Fruit fly (Drosophila melanogaster) whole organism, embryonic: ENCODE results near the gene Cpr66Cb.
A peak's percentile ranks its signal among the peaks of the same experiment; 100 is the strongest.

Experiments used
- Aef1 ChIP-seq: fragments of 200-800 bp; sonication (Bioruptor generic); IDR thresholded peaks from 3 replicates; pipeline ENCODE4 v1.3.6; 2022; ENCODE audit warnings: missing biosample characterization, missing genetic modification characterization
- Antp ChIP-seq: fragments of 200-800 bp; sonication (Bioruptor generic); optimal IDR thresholded peaks from 3 replicates; lab custom pipeline; 2016; ENCODE audit warnings: missing biosample characterization, missing genetic modification characterization
- BtbVII ChIP-seq: fragments of 200-800 bp; sonication (Bioruptor generic); optimal IDR thresholded peaks from 3 replicates; lab custom pipeline; 2017; ENCODE audit warnings: missing biosample characterization, mild to moderate bottlenecking, missing genetic modification characterization
- CG10147 ChIP-seq: fragments of 200-800 bp; sonication (Bioruptor generic); optimal IDR thresholded peaks from 2 replicates; lab custom pipeline; 2019; ENCODE audit warnings: missing biosample characterization, mild to moderate bottlenecking, missing genetic modification characterization, moderate library complexity
- CG11504 ChIP-seq: fragments of 200-800 bp; sonication (Bioruptor generic); optimal IDR thresholded peaks from 3 replicates; lab custom pipeline; 2019; ENCODE audit warnings: missing biosample characterization, mild to moderate bottlenecking, missing genetic modification characterization, moderate library complexity
- CG11696 ChIP-seq: fragments of 200-800 bp; sonication (Bioruptor generic); IDR thresholded peaks from 2 replicates; pipeline ENCODE4 v1.3.6; 2022; ENCODE audit warnings: missing biosample characterization, missing genetic modification characterization
- CG12769 ChIP-seq: fragments of 200-800 bp; sonication (Bioruptor generic); optimal IDR thresholded peaks from 2 replicates; lab custom pipeline; 2019; ENCODE audit warnings: missing biosample characterization, mild to moderate bottlenecking, missing genetic modification characterization, moderate library complexity
- CG15601 ChIP-seq: fragments of 200-800 bp; sonication (Bioruptor generic); optimal IDR thresholded peaks from 3 replicates; lab custom pipeline; 2019; ENCODE audit warnings: missing biosample characterization, mild to moderate bottlenecking, missing genetic modification characterization, moderate library complexity
- CG1602 ChIP-seq: fragments of 200-800 bp; sonication (Bioruptor generic); optimal IDR thresholded peaks from 3 replicates; lab custom pipeline; 2016; ENCODE audit warnings: missing biosample characterization, missing genetic modification characterization
- CG16863 ChIP-seq: fragments of 200-800 bp; sonication (Bioruptor generic); optimal IDR thresholded peaks from 3 replicates; lab custom pipeline; 2016; ENCODE audit warnings: missing biosample characterization, missing genetic modification characterization
- CG17186 ChIP-seq: fragments of 200-800 bp; sonication (Bioruptor generic); optimal IDR thresholded peaks from 3 replicates; lab custom pipeline; 2017; ENCODE audit warnings: missing biosample characterization, missing genetic modification reagents, missing genetic modification characterization
- CG3065 ChIP-seq: fragments of 200-800 bp; sonication (Bioruptor generic); optimal IDR thresholded peaks from 2 replicates; lab custom pipeline; 2016; ENCODE audit warnings: missing biosample characterization, missing genetic modification characterization
- CG4820 ChIP-seq: fragments of 200-800 bp; sonication (Bioruptor generic); optimal IDR thresholded peaks from 3 replicates; lab custom pipeline; 2016; ENCODE audit warnings: missing biosample characterization, missing genetic modification characterization
- CG5245 ChIP-seq: fragments of 200-800 bp; sonication (Bioruptor generic); optimal IDR thresholded peaks from 3 replicates; lab custom pipeline; 2016; ENCODE audit warnings: missing biosample characterization, missing genetic modification characterization
- CG6765 ChIP-seq: fragments of 200-800 bp; sonication (Bioruptor generic); optimal IDR thresholded peaks from 3 replicates; lab custom pipeline; 2017; ENCODE audit warnings: missing biosample characterization, mild to moderate bottlenecking, missing genetic modification characterization
- CG7786 ChIP-seq: fragments of 200-800 bp; sonication (Bioruptor generic); optimal IDR thresholded peaks from 2 replicates; lab custom pipeline; 2016; ENCODE audit warnings: missing biosample characterization, missing genetic modification characterization
- CG8924 ChIP-seq: fragments of 200-800 bp; optimal IDR thresholded peaks from 3 replicates; lab custom pipeline; 2019; ENCODE audit warnings: missing biosample characterization, mild to moderate bottlenecking, missing genetic modification characterization, moderate library complexity
- CG9932 ChIP-seq: fragments of 200-800 bp; sonication (Bioruptor generic); IDR thresholded peaks from 2 replicates; pipeline ENCODE4 v1.3.6; 2022; ENCODE audit warnings: missing biosample characterization, missing genetic modification characterization
- CkIIα-i1 ChIP-seq: fragments of 200-800 bp; sonication (Bioruptor generic); IDR thresholded peaks from 2 replicates; pipeline ENCODE4 v1.3.6; 2022; ENCODE audit warnings: missing biosample characterization, missing genetic modification characterization
- Doc3 ChIP-seq: fragments of 200-800 bp; sonication (Bioruptor generic); IDR thresholded peaks from 3 replicates; pipeline ENCODE4 v1.3.6; 2022; ENCODE audit warnings: missing biosample characterization, missing genetic modification characterization; ENCODE audit not compliant: partially characterized antibody
- E2f1 ChIP-seq: fragments of 200-800 bp; sonication (Bioruptor generic); IDR thresholded peaks from 2 replicates; pipeline ENCODE4 v1.3.6; 2022; ENCODE audit warnings: missing biosample characterization, missing genetic modification characterization
- Eip74EF ChIP-seq, 2 experiments: fragments of 200-800 bp in 1 of 2; fragments of >200 bp in 1 of 2; sonication (Bioruptor generic) in 1 of 2; optimal IDR thresholded peaks; 2 replicates each; lab custom pipeline; 2017 to 2019; ENCODE audit warnings: missing biosample characterization in 2 of 2, missing genetic modification characterization in 2 of 2, mild to moderate bottlenecking in 1 of 2, moderate library complexity in 1 of 2
- Hr78 ChIP-seq, 2 experiments: fragments of 200-800 bp in 1 of 2; fragments of >200 bp in 1 of 2; sonication (Bioruptor generic) in 1 of 2; optimal IDR thresholded peaks; 2 replicates each; lab custom pipeline; 2017 to 2019; ENCODE audit warnings: missing biosample characterization in 2 of 2, missing genetic modification characterization in 2 of 2, mild to moderate bottlenecking in 1 of 2, moderate library complexity in 1 of 2
- Jarid2 ChIP-seq: fragments of 200-800 bp; sonication (Bioruptor generic); optimal IDR thresholded peaks from 3 replicates; lab custom pipeline; 2017; ENCODE audit warnings: mild to moderate bottlenecking, missing biosample characterization, missing genetic modification reagents, missing genetic modification characterization
- Neu2 ChIP-seq: fragments of 200-800 bp; sonication (Bioruptor generic); optimal IDR thresholded peaks from 3 replicates; lab custom pipeline; 2016; ENCODE audit warnings: missing biosample characterization, missing genetic modification characterization, borderline replicate concordance
- Opbp ChIP-seq: fragments of 200-800 bp; sonication (Bioruptor generic); IDR thresholded peaks from 3 replicates; pipeline ENCODE4 v1.3.6; 2022; ENCODE audit warnings: missing biosample characterization, missing genetic modification characterization; ENCODE audit not compliant: partially characterized antibody
- Optix ChIP-seq: fragments of 200-800 bp; sonication (Bioruptor generic); IDR thresholded peaks from 3 replicates; pipeline ENCODE4 v1.3.6; 2022; ENCODE audit warnings: missing biosample characterization, missing genetic modification characterization
- Rx ChIP-seq: fragments of 200-800 bp; sonication (Bioruptor generic); IDR thresholded peaks from 2 replicates; pipeline ENCODE4 v1.3.6; 2022; ENCODE audit warnings: missing biosample characterization, missing genetic modification characterization
- Sry-β ChIP-seq: fragments of 200-800 bp; sonication (Bioruptor generic); optimal IDR thresholded peaks from 2 replicates; lab custom pipeline; 2018; ENCODE audit warnings: missing biosample characterization, mild to moderate bottlenecking, missing genetic modification characterization, moderate library complexity
- ac ChIP-seq: fragments of 200-800 bp; sonication (Bioruptor generic); optimal IDR thresholded peaks from 3 replicates; lab custom pipeline; 2017; ENCODE audit warnings: missing biosample characterization, mild to moderate bottlenecking, missing genetic modification characterization
- bcd ChIP-seq: fragments of 200-800 bp; sonication (Bioruptor generic); optimal IDR thresholded peaks from 2 replicates; lab custom pipeline; 2017; ENCODE audit warnings: missing biosample characterization, mild to moderate bottlenecking, missing genetic modification characterization
- cwo ChIP-seq: fragments of 200-800 bp; sonication (Bioruptor generic); optimal IDR thresholded peaks from 3 replicates; lab custom pipeline; 2017; ENCODE audit warnings: missing biosample characterization, missing genetic modification characterization, mild to moderate bottlenecking, moderate library complexity, missing genetic modification reagents
- disco-r ChIP-seq: fragments of 200-800 bp; sonication (Bioruptor generic); optimal IDR thresholded peaks from 2 replicates; lab custom pipeline; 2016; ENCODE audit warnings: missing biosample characterization, missing genetic modification characterization
- eve ChIP-seq, 2 experiments: fragments of >200 bp; optimal IDR thresholded peaks; 2 replicates each; lab custom pipeline; 2017; ENCODE audit warnings: missing biosample characterization in 2 of 2, missing genetic modification characterization in 2 of 2
- gem ChIP-seq: fragments of 200-800 bp; sonication (Bioruptor generic); optimal IDR thresholded peaks from 2 replicates; lab custom pipeline; 2019; ENCODE audit warnings: missing biosample characterization, mild to moderate bottlenecking, missing genetic modification characterization, moderate library complexity
- jumu ChIP-seq: fragments of 200-800 bp; sonication (Bioruptor generic); optimal IDR thresholded peaks from 3 replicates; lab custom pipeline; 2016; ENCODE audit warnings: missing biosample characterization, missing genetic modification characterization
- kay ChIP-seq: fragments of 200-800 bp; sonication (Bioruptor generic); optimal IDR thresholded peaks from 2 replicates; lab custom pipeline; 2016; ENCODE audit warnings: missing biosample characterization, missing genetic modification characterization
- kni ChIP-seq: fragments of 200-800 bp; sonication (Bioruptor generic); optimal IDR thresholded peaks from 3 replicates; lab custom pipeline; 2017; ENCODE audit warnings: mild to moderate bottlenecking, missing biosample characterization, missing genetic modification reagents, missing genetic modification characterization
- lab ChIP-seq: fragments of 200-800 bp; sonication (Bioruptor generic); optimal IDR thresholded peaks from 3 replicates; lab custom pipeline; 2017; ENCODE audit warnings: missing biosample characterization, missing genetic modification characterization, mild to moderate bottlenecking, moderate library complexity, missing genetic modification reagents
- mld ChIP-seq: fragments of 200-800 bp; sonication (Bioruptor generic); IDR thresholded peaks from 3 replicates; pipeline ENCODE4 v1.3.6; 2022; ENCODE audit warnings: missing biosample characterization, missing genetic modification characterization; ENCODE audit not compliant: partially characterized antibody
- repo ChIP-seq: fragments of 200-800 bp; sonication (Bioruptor generic); optimal IDR thresholded peaks from 2 replicates; lab custom pipeline; 2016; ENCODE audit warnings: missing biosample characterization, missing genetic modification characterization
- row ChIP-seq: fragments of 200-800 bp; sonication (Bioruptor generic); IDR thresholded peaks from 3 replicates; pipeline ENCODE4 v1.3.6; 2022; ENCODE audit warnings: missing biosample characterization, missing genetic modification characterization
- sim ChIP-seq: fragments of 200-800 bp; sonication (Bioruptor generic); IDR thresholded peaks from 2 replicates; pipeline ENCODE4 v1.3.6; 2022; ENCODE audit warnings: missing biosample characterization, missing genetic modification characterization
- so ChIP-seq: fragments of 200-800 bp; sonication (Bioruptor generic); IDR thresholded peaks from 3 replicates; pipeline ENCODE4 v1.3.6; 2022; ENCODE audit warnings: missing biosample characterization, missing genetic modification characterization
- tap ChIP-seq: fragments of 200-800 bp; optimal IDR thresholded peaks from 3 replicates; lab custom pipeline; 2019; ENCODE audit warnings: missing biosample characterization, mild to moderate bottlenecking, missing genetic modification characterization, moderate library complexity
- tgo ChIP-seq: fragments of 200-800 bp; sonication (Bioruptor generic); IDR thresholded peaks from 3 replicates; pipeline ENCODE4 v1.3.6; 2022; ENCODE audit warnings: missing biosample characterization, missing genetic modification characterization
- twi ChIP-seq: fragments of 200-800 bp; optimal IDR thresholded peaks from 2 replicates; lab custom pipeline; 2019; ENCODE audit warnings: missing biosample characterization, mild to moderate bottlenecking, missing genetic modification characterization, moderate library complexity

Cpr66Cb gene

DNA sequence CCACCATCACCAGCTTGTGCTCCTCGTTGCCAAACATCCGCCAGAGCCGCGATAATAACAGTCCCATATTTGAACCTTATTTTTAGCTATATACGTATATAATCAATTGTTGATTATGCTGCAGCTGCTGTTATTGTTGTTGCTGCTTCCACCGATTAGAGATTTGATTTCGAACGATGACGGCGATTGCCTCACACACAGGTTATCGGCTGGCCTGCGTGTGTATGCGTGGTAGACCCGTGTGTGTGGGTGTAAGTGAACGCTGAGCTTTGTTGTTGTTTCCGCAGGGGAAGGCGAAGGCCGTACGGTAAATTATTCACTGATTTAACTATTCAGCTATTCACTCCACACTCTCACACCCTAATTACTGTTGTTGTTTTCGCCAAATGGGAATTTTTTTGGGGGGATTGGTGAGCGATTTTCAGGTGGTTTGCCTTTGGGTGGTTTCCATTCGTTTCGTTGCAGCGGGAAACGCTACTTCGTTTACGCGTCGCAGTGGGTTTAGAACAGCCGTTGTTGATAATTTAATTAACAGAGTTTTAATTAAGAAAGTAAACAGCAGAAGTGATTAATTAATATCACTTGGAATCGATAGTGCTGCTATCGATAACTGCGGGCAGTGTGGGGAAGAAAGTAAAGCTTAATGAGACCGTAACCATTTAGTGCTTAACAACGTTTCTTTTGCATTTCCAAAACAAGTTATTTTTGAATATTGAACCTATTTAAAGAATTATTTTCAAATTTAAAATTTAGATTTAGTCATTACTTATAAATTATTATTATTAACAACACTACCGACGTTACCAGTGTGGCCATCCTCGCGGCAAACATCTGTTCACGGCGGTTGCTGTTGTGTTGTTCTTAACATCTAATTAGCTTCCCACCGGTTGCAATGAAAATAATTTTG, 37.0 kb upstream of the Cpr66Cb start, which contains the start of the genes Arl5 and CG13671 (continued):
- TF ChIP-seq row (GFP tag; lab: Robert Waterston, UW) (peak; percentile 68), twi (peak; percentile 49), CG11504 (tag; lab: Kevin White, UChicago) (no peak), CG15601 (peak; percentile 61), Optix (GFP tag; lab: Robert Waterston, UW) (peak; percentile 62; the same call in 1 of the 3 replicates), CG10147 (GFP tag; lab: Kevin White, UChicago) (peak; percentile 63), jumu (GFP tag; lab: Kevin White, UChicago) (peak; percentile 34), Doc3 (peak; percentile 83), CG11696 (GFP tag; lab: Robert Waterston, UW) (no peak; the same call in 1 of the 2 replicates), kay (GFP tag; lab: Kevin White, UChicago) (peak; percentile 74), BtbVII (no peak), CG12769 (tag; lab: Kevin White, UChicago) (peak; percentile 20), Neu2 (GFP tag; lab: Kevin White, UChicago) (no peak), CG5245 (GFP tag; lab: Kevin White, UChicago) (peak; percentile 76), sim (GFP tag; lab: Robert Waterston, UW) (0 out of 2 replicates have a peak, but pooled peaks have one; percentile 30), E2f1 (peak; percentile 71), Hr78 (GFP tag; optimal IDR thresholded peaks at IDR 0.05; lab: Kevin White, UChicago) (no peak), Aef1 (GFP tag; lab: Robert Waterston, UW) (peak; percentile 66), CG3065 (GFP tag; lab: Kevin White, UChicago) (peak; percentile 75), Antp (GFP tag; lab: Kevin White, UChicago) (peak; percentile 61), CkIIα-i1 (GFP tag; lab: Robert Waterston, UW) (no peak), tap (no peak), kni (GFP tag; lab: Kevin White, UChicago) (peak; percentile 60), disco-r (GFP tag; lab: Kevin White, UChicago) (no peak), Sry-β (GFP tag; lab: Kevin White, UChicago) (peak; percentile 8), repo (peak; percentile 26), lab (GFP tag; lab: Kevin White, UChicago) (peak; percentile 82), CG7786 (peak; percentile 27), cwo (GFP tag; lab: Kevin White, UChicago) (peak; percentile 44), Rx (GFP tag; lab: Robert Waterston, UW) (peak; percentile 70), gem (peak; percentile 88), mld (GFP tag; lab: Robert Waterston, UW) (0 out of 3 replicates have a peak, but pooled peaks have one; percentile 56), CG6765 (GFP tag; lab: Kevin White, UChicago) (no peak), bcd (peak; percentile 78), Opbp (GFP tag; lab: Robert Waterston, UW) (peak; percentile 64; the same call in 2 of the 3 replicates), CG16863 (peak; percentile 54), CG1602 (GFP tag; lab: Kevin White, UChicago) (peak; percentile 85), eve (GFP tag; optimal IDR thresholded peaks at IDR 0.05; lab: Kevin White, UChicago) (no peak), ac (GFP tag; lab: Kevin White, UChicago) (no peak), CG9932 (GFP tag; lab: Robert Waterston, UW) (peak; percentile 88), so (GFP tag; lab: Robert Waterston, UW) (peak; percentile 59; the same call in 1 of the 3 replicates), CG4820 (peak; percentile 81), Eip74EF (GFP tag; optimal IDR thresholded peaks at IDR 0.05; lab: Kevin White, UChicago) (peak in 1 of 2 experiments; percentile 0), CG8924 (tag; lab: Kevin White, UChicago) (peak; percentile 66), CG17186 (GFP tag; lab: Kevin White, UChicago) (peak; percentile 3), tgo (GFP tag; lab: Robert Waterston, UW) (peak; percentile 80), Jarid2 (no peak)
